Worm (Caenorhabditis elegans) whole organism, mixed stage, embryonic: ENCODE results near the gene srt-38.

Experiments
- M03D4.4 ChIP-seq: sonication (generic microtip); optimal IDR thresholded peaks from 2 replicates; lab custom pipeline; 2017; ENCODE audit warnings: mild to moderate bottlenecking, missing genetic modification characterization, missing compliant biosample characterization
- bed-3 ChIP-seq: fragments of 200-800 bp; sonication (Bioruptor generic); optimal IDR thresholded peaks from 3 replicates; lab custom pipeline; 2018; ENCODE audit warnings: mild to moderate bottlenecking, missing genetic modification characterization, moderate library complexity, missing compliant biosample characterization
- blmp-1 ChIP-seq: fragments of 150-350 bp; optimal IDR thresholded peaks from 2 replicates; lab custom pipeline; 2014; ENCODE audit warnings: missing biosample characterization, missing genetic modification characterization
- ceh-39 ChIP-seq: fragments of 150-350 bp; optimal IDR thresholded peaks from 2 replicates; lab custom pipeline; 2014; ENCODE audit warnings: missing biosample characterization, missing genetic modification characterization
- ceh-43 ChIP-seq: fragments of 200-800 bp; sonication (Bioruptor generic); optimal IDR thresholded peaks from 2 replicates; lab custom pipeline; 2018; ENCODE audit warnings: mild to moderate bottlenecking, missing genetic modification characterization, moderate library complexity, missing compliant biosample characterization
- ceh-83 ChIP-seq: fragments of 200-800 bp; sonication (Bioruptor generic); optimal IDR thresholded peaks from 2 replicates; lab custom pipeline; 2018; ENCODE audit warnings: mild to moderate bottlenecking, missing genetic modification characterization, missing compliant biosample characterization
- ces-1 ChIP-seq: fragments of 150-350 bp; optimal IDR thresholded peaks from 2 replicates; lab custom pipeline; 2014; ENCODE audit warnings: missing biosample characterization, missing genetic modification reagents, missing genetic modification characterization
- cnd-1 ChIP-seq: fragments of 200-800 bp; sonication (Bioruptor generic); optimal IDR thresholded peaks from 2 replicates; lab custom pipeline; 2018; ENCODE audit warnings: mild to moderate bottlenecking, missing genetic modification characterization, missing compliant biosample characterization
- drap-1 ChIP-seq: fragments of 200-800 bp; sonication (Bioruptor generic); optimal IDR thresholded peaks from 3 replicates; lab custom pipeline; 2018; ENCODE audit warnings: mild to moderate bottlenecking, missing genetic modification characterization, missing compliant biosample characterization
- elt-1 ChIP-seq: sonication (generic microtip); optimal IDR thresholded peaks from 2 replicates; lab custom pipeline; 2017; ENCODE audit warnings: missing genetic modification characterization, mild to moderate bottlenecking, missing compliant biosample characterization, antibody characterized with exemption, moderate library complexity, borderline replicate concordance; ENCODE audit not compliant: insufficient read depth
- elt-3 ChIP-seq: fragments of 150-350 bp; optimal IDR thresholded peaks from 2 replicates; lab custom pipeline; 2014; ENCODE audit warnings: missing biosample characterization, missing genetic modification characterization
- flh-1 ChIP-seq: fragments of 200-800 bp; sonication (Bioruptor generic); optimal IDR thresholded peaks from 2 replicates; lab custom pipeline; 2018; ENCODE audit warnings: mild to moderate bottlenecking, missing genetic modification characterization, moderate library complexity, missing compliant biosample characterization
- ham-2 ChIP-seq: fragments of 200-800 bp; sonication (Bioruptor generic); optimal IDR thresholded peaks from 2 replicates; lab custom pipeline; 2018; ENCODE audit warnings: mild to moderate bottlenecking, missing genetic modification characterization, missing compliant biosample characterization
- hlh-1 ChIP-seq: fragments of 150-350 bp; optimal IDR thresholded peaks from 2 replicates; lab custom pipeline; 2014; ENCODE audit warnings: missing biosample characterization, missing genetic modification reagents, missing genetic modification characterization
- lin-13 ChIP-seq: fragments of 150-350 bp; optimal IDR thresholded peaks from 2 replicates; lab custom pipeline; 2014; ENCODE audit warnings: missing biosample characterization, missing genetic modification characterization
- lin-32 ChIP-seq: fragments of 200-800 bp; sonication (Bioruptor generic); optimal IDR thresholded peaks from 2 replicates; lab custom pipeline; 2018; ENCODE audit warnings: mild to moderate bottlenecking, missing genetic modification characterization, missing compliant biosample characterization
- lsy-2 ChIP-seq: fragments of 150-350 bp; optimal IDR thresholded peaks from 2 replicates; lab custom pipeline; 2014; ENCODE audit warnings: missing biosample characterization, missing genetic modification characterization
- mab-5 ChIP-seq: fragments of 150-350 bp; optimal IDR thresholded peaks from 2 replicates; lab custom pipeline; 2014; ENCODE audit warnings: missing biosample characterization, missing genetic modification characterization
- mep-1 ChIP-seq: fragments of 150-350 bp; optimal IDR thresholded peaks from 2 replicates; lab custom pipeline; 2017; ENCODE audit warnings: missing biosample characterization, missing genetic modification reagents, missing genetic modification characterization, inconsistent platforms
- nhr-12 ChIP-seq: fragments of 150-350 bp; optimal IDR thresholded peaks from 2 replicates; lab custom pipeline; 2014; ENCODE audit warnings: missing biosample characterization, missing genetic modification characterization
- nhr-2 ChIP-seq: fragments of 150-350 bp; optimal IDR thresholded peaks from 2 replicates; lab custom pipeline; 2014; ENCODE audit warnings: missing biosample characterization, missing genetic modification characterization
- nhr-237 ChIP-seq: fragments of 150-350 bp; optimal IDR thresholded peaks from 2 replicates; lab custom pipeline; 2014; ENCODE audit warnings: missing biosample characterization, missing genetic modification characterization
- nhr-76 ChIP-seq: sonication (generic microtip); optimal IDR thresholded peaks from 2 replicates; lab custom pipeline; 2017; ENCODE audit warnings: missing biosample characterization, missing genetic modification characterization
- pha-4 ChIP-seq: fragments of 150-350 bp; optimal IDR thresholded peaks from 2 replicates; lab custom pipeline; 2018; ENCODE audit warnings: missing biosample characterization, missing genetic modification reagents, missing genetic modification characterization
- sptf-1 ChIP-seq: sonication (generic microtip); optimal IDR thresholded peaks from 2 replicates; lab custom pipeline; 2017; ENCODE audit warnings: mild to moderate bottlenecking, missing genetic modification characterization, moderate library complexity, missing compliant biosample characterization
- tbx-8 ChIP-seq: fragments of 200-800 bp; sonication (Bioruptor generic); optimal IDR thresholded peaks from 2 replicates; lab custom pipeline; 2018; ENCODE audit warnings: mild to moderate bottlenecking, missing genetic modification characterization, moderate library complexity, missing compliant biosample characterization
- unc-39 ChIP-seq: fragments of 150-350 bp; optimal IDR thresholded peaks from 2 replicates; lab custom pipeline; 2014; ENCODE audit warnings: missing biosample characterization, missing genetic modification characterization
- zip-8 ChIP-seq: fragments of 150-350 bp; optimal IDR thresholded peaks from 2 replicates; lab custom pipeline; 2014; ENCODE audit warnings: missing biosample characterization, missing genetic modification characterization
- ztf-11 ChIP-seq: fragments of 150-350 bp; optimal IDR thresholded peaks from 2 replicates; lab custom pipeline; 2014; ENCODE audit warnings: missing biosample characterization, missing genetic modification characterization

Gene srt-38

ce11 chrV:4260090-4260489 is 11.1 kb downstream of the srt-38 start, which contains the start of gene srt-3:
srt-3 (minus strand) TSS chrV:4260190.
- TF ChIP-seq nhr-237 (tag; lab: Kevin White, UChicago) = no peak
- TF ChIP-seq unc-39 (tag; lab: Kevin White, UChicago) = no peak

- TF ChIP-seq blmp-1 (tag; lab: Kevin White, UChicago) (no peak), ces-1 (GFP tag; lab: Kevin White, UChicago) (no peak), mep-1 (no peak), lsy-2 (tag; lab: Kevin White, UChicago) (no peak), M03D4.4 (tag; lab: Kevin White, UChicago) (no peak), elt-1 (no peak), flh-1 (GFP tag; lab: Kevin White, UChicago) (no peak), nhr-76 (tag; lab: Kevin White, UChicago) (no peak), drap-1 (GFP tag; lab: Kevin White, UChicago) (no peak), elt-3 (tag; lab: Kevin White, UChicago) (no peak), mab-5 (tag; lab: Kevin White, UChicago) (no peak), pha-4 (no peak), ztf-11 (tag; lab: Kevin White, UChicago) (no peak), ceh-83 (no peak), zip-8 (tag; lab: Kevin White, UChicago) (no peak), bed-3 (GFP tag; lab: Kevin White, UChicago) (no peak), nhr-2 (tag; lab: Kevin White, UChicago) (no peak), nhr-237 (tag; lab: Kevin White, UChicago) (no peak), sptf-1 (tag; lab: Kevin White, UChicago) (no peak)
Measured at ce11 chrV:4256474-4256873, 14.7 kb downstream of the srt-38 start, which contains the start of gene srt-14. srt-14 (minus strand) TSS chrV:4256574.

- TF ChIP-seq blmp-1 (tag; lab: Kevin White, UChicago) (no peak), bed-3 (GFP tag; lab: Kevin White, UChicago) (no peak), lsy-2 (tag; lab: Kevin White, UChicago) (no peak), nhr-2 (tag; lab: Kevin White, UChicago) (no peak), mab-5 (tag; lab: Kevin White, UChicago) (no peak), ceh-43 (GFP tag; lab: Kevin White, UChicago) (no peak), M03D4.4 (tag; lab: Kevin White, UChicago) (no peak), lin-13 (tag; lab: Kevin White, UChicago) (no peak), zip-8 (tag; lab: Kevin White, UChicago) (no peak), drap-1 (GFP tag; lab: Kevin White, UChicago) (no peak), sptf-1 (tag; lab: Kevin White, UChicago) (no peak), ham-2 (no peak), nhr-12 (tag; lab: Kevin White, UChicago) (no peak), lin-32 (GFP tag; lab: Kevin White, UChicago) (no peak), elt-3 (tag; lab: Kevin White, UChicago) (no peak), cnd-1 (tag; lab: Kevin White, UChicago) (no peak)
- TF ChIP-seq, all 35 proteins: peak for 0
Measured at ce11 chrV:4250047-4250446, 21.1 kb downstream of the srt-38 start, which contains the start of gene srt-13. srt-13 (minus strand) TSS chrV:4250147.

- TF ChIP-seq elt-1 (no peak), ceh-83 (no peak), drap-1 (GFP tag; lab: Kevin White, UChicago) (no peak), ztf-11 (tag; lab: Kevin White, UChicago) (no peak)
Measured at ce11 chrV:4248359-4248758, 22.8 kb downstream of the srt-38 start.

ce11 chrV:4242431-4242830 is 28.7 kb downstream of the srt-38 start, which contains the start of gene srt-12:
srt-12 (minus strand) TSS chrV:4242531.
- TF ChIP-seq unc-39 (tag; lab: Kevin White, UChicago) (no peak), ceh-39 (tag; lab: Kevin White, UChicago) (no peak), mep-1 (no peak), pha-4 (no peak), ham-2 (no peak), mab-5 (tag; lab: Kevin White, UChicago) (no peak), M03D4.4 (tag; lab: Kevin White, UChicago) (no peak), nhr-12 (tag; lab: Kevin White, UChicago) (no peak), blmp-1 (tag; lab: Kevin White, UChicago) (no peak), ces-1 (GFP tag; lab: Kevin White, UChicago) (no peak), lsy-2 (tag; lab: Kevin White, UChicago) (no peak)

ce11 chrV:4241555-4241954 is 29.6 kb downstream of the srt-38 start:
- no peak for TF ChIP-seq hlh-1
- no peak for TF ChIP-seq ces-1 (GFP tag; lab: Kevin White, UChicago)
- no peak for TF ChIP-seq tbx-8
- TF ChIP-seq mep-1 = no peak
- no peak for TF ChIP-seq nhr-237 (tag; lab: Kevin White, UChicago)
- no peak for TF ChIP-seq pha-4
- TF ChIP-seq lsy-2 (tag; lab: Kevin White, UChicago) = no peak
- TF ChIP-seq mab-5 (tag; lab: Kevin White, UChicago) = no peak
- TF ChIP-seq elt-3 (tag; lab: Kevin White, UChicago) = no peak
- TF ChIP-seq bed-3 (GFP tag; lab: Kevin White, UChicago) = no peak
- TF ChIP-seq, all 35 proteins: peak for 0
